Fruit fly (Drosophila melanogaster) whole organism, prepupa: ENCODE measurements around the gene Rab26.

ENCODE experiments used
- CG11762 ChIP-seq: fragments of 200-800 bp; sonication (Bioruptor generic); optimal IDR thresholded peaks from 3 replicates; lab custom pipeline; 2016; ENCODE audit warnings: missing biosample characterization, missing genetic modification characterization; ENCODE audit not compliant: insufficient read depth
- CG1621 ChIP-seq: fragments of 200-800 bp; sonication (Bioruptor generic); optimal IDR thresholded peaks from 3 replicates; lab custom pipeline; 2018; ENCODE audit warnings: missing biosample characterization, mild to moderate bottlenecking, missing genetic modification characterization
- CG8119 ChIP-seq: fragments of 200-800 bp; sonication (Bioruptor generic); IDR thresholded peaks from 3 replicates; pipeline ENCODE4 v1.3.6; 2022; ENCODE audit warnings: missing biosample characterization, missing genetic modification characterization
- Gug ChIP-seq: fragments of 200-800 bp; sonication (Bioruptor generic); IDR thresholded peaks from 2 replicates; pipeline ENCODE4 v1.3.6; 2022; ENCODE audit warnings: missing biosample characterization, missing genetic modification characterization
- Hr39 ChIP-seq: fragments of 200-800 bp; sonication (Bioruptor generic); optimal IDR thresholded peaks from 2 replicates; lab custom pipeline; 2016; ENCODE audit warnings: missing biosample characterization, missing genetic modification characterization
- Lpt ChIP-seq: fragments of 200-800 bp; sonication (Bioruptor generic); optimal IDR thresholded peaks from 3 replicates; lab custom pipeline; 2016; ENCODE audit warnings: missing biosample characterization, missing genetic modification characterization
- OdsH ChIP-seq: fragments of 200-800 bp; sonication (Bioruptor generic); optimal IDR thresholded peaks from 3 replicates; lab custom pipeline; 2016; ENCODE audit warnings: missing biosample characterization, missing genetic modification characterization
- Smox ChIP-seq: fragments of 200-800 bp; sonication (Bioruptor generic); optimal IDR thresholded peaks from 3 replicates; lab custom pipeline; 2016; ENCODE audit warnings: missing biosample characterization, missing genetic modification characterization
- achi ChIP-seq: fragments of 200-800 bp; sonication (Bioruptor generic); optimal IDR thresholded peaks from 3 replicates; lab custom pipeline; 2016; ENCODE audit warnings: missing biosample characterization, missing genetic modification characterization
- esn ChIP-seq: fragments of 200-800 bp; sonication (Bioruptor generic); optimal IDR thresholded peaks from 2 replicates; lab custom pipeline; 2016; ENCODE audit warnings: missing biosample characterization, mild to moderate bottlenecking, missing genetic modification characterization, moderate library complexity
- pdm3 ChIP-seq: fragments of 200-800 bp; sonication (Bioruptor generic); optimal IDR thresholded peaks from 3 replicates; lab custom pipeline; 2016; ENCODE audit warnings: missing biosample characterization, missing genetic modification characterization
- ss ChIP-seq, 2 experiments: fragments of 200-800 bp; sonication (Bioruptor generic); optimal IDR thresholded peaks; 2 replicates in 1 of 2; 3 replicates in 1 of 2; lab custom pipeline; 2017 to 2018; ENCODE audit warnings: mild to moderate bottlenecking in 2 of 2, missing biosample characterization in 2 of 2, missing genetic modification characterization in 2 of 2, moderate library complexity in 1 of 2

- TF ChIP-seq ss (GFP tag; optimal IDR thresholded peaks at IDR 0.05; lab: Kevin White, UChicago) (no peak), Gug (no peak), CG8119 (GFP tag; lab: Robert Waterston, UW) (no peak), Lpt (GFP tag; lab: Kevin White, UChicago) (no peak), OdsH (GFP tag; lab: Kevin White, UChicago) (no peak), Smox (GFP tag; lab: Kevin White, UChicago) (no peak), pdm3 (GFP tag; lab: Kevin White, UChicago) (no peak), CG11762 (GFP tag; lab: Kevin White, UChicago) (no peak), CG1621 (no peak), esn (GFP tag; lab: Kevin White, UChicago) (no peak), achi (GFP tag; lab: Kevin White, UChicago) (no peak), Hr39 (GFP tag; lab: Kevin White, UChicago) (no peak)
Measured at dm6 chr3L:21290336-21290735, 28.2 kb upstream of the Rab26 start.
